Fruit fly (Drosophila melanogaster) whole organism, embryonic: ENCODE measurements around the gene Ekar.
A peak's percentile ranks its signal among the peaks of the same experiment; 100 is the strongest.

Experiments used
- Bgb ChIP-seq: fragments of 200-800 bp; sonication (Bioruptor generic); IDR thresholded peaks from 2 replicates; pipeline ENCODE4 v1.3.6; 2022; ENCODE audit warnings: missing biosample characterization, missing genetic modification characterization; ENCODE audit not compliant: partially characterized antibody
- CG10366 ChIP-seq: fragments of 200-800 bp; sonication (Bioruptor generic); IDR thresholded peaks from 2 replicates; pipeline ENCODE4 v1.3.6; 2022; ENCODE audit warnings: missing biosample characterization, missing genetic modification characterization
- CG10462 ChIP-seq: fragments of 200-800 bp; sonication (Bioruptor generic); optimal IDR thresholded peaks from 2 replicates; lab custom pipeline; 2016; ENCODE audit warnings: missing biosample characterization, missing genetic modification characterization
- CG10543 ChIP-seq: fragments of 200-800 bp; sonication (Bioruptor generic); optimal IDR thresholded peaks from 3 replicates; lab custom pipeline; 2017; ENCODE audit warnings: missing biosample characterization, mild to moderate bottlenecking, missing genetic modification characterization, moderate library complexity
- CG12659 ChIP-seq: fragments of 200-800 bp; sonication (Bioruptor generic); optimal IDR thresholded peaks from 3 replicates; lab custom pipeline; 2017; ENCODE audit warnings: mild to moderate bottlenecking, missing biosample characterization, missing genetic modification reagents, missing genetic modification characterization
- CG13123 ChIP-seq: fragments of 200-800 bp; sonication (Bioruptor generic); optimal IDR thresholded peaks from 2 replicates; lab custom pipeline; 2016; ENCODE audit warnings: missing biosample characterization, missing genetic modification characterization
- CG13624 ChIP-seq: fragments of 200-800 bp; sonication (Bioruptor generic); optimal IDR thresholded peaks from 2 replicates; lab custom pipeline; 2016; ENCODE audit warnings: missing biosample characterization, missing genetic modification characterization
- CG14050 ChIP-seq: fragments of 200-800 bp; sonication (Bioruptor generic); IDR thresholded peaks from 3 replicates; pipeline ENCODE4 v1.3.6; 2022; ENCODE audit warnings: missing biosample characterization, missing genetic modification characterization
- CG1529 ChIP-seq: fragments of 200-800 bp; sonication (Bioruptor generic); optimal IDR thresholded peaks from 3 replicates; lab custom pipeline; 2018; ENCODE audit warnings: missing biosample characterization, missing genetic modification characterization
- CG15479 ChIP-seq: fragments of 200-800 bp; sonication (Bioruptor generic); optimal IDR thresholded peaks from 3 replicates; lab custom pipeline; 2019; ENCODE audit warnings: missing biosample characterization, mild to moderate bottlenecking, missing genetic modification characterization, moderate library complexity
- CG16813 ChIP-seq: fragments of 200-800 bp; sonication (Bioruptor generic); IDR thresholded peaks from 3 replicates; pipeline ENCODE4 v1.3.6; 2022; ENCODE audit warnings: missing biosample characterization, missing genetic modification characterization; ENCODE audit not compliant: partially characterized antibody
- CG17328 ChIP-seq: fragments of 200-800 bp; sonication (Bioruptor generic); IDR thresholded peaks from 2 replicates; pipeline ENCODE4 v1.3.6; 2022; ENCODE audit warnings: missing biosample characterization, missing genetic modification characterization
- CG17361 ChIP-seq: fragments of 200-800 bp; sonication (Bioruptor generic); IDR thresholded peaks from 3 replicates; pipeline ENCODE4 v1.3.6; 2022; ENCODE audit warnings: missing biosample characterization, missing genetic modification characterization
- CG17829 ChIP-seq: fragments of 200-800 bp; optimal IDR thresholded peaks from 2 replicates; lab custom pipeline; 2019; ENCODE audit warnings: missing biosample characterization, mild to moderate bottlenecking, missing genetic modification characterization, moderate library complexity
- CG1792 ChIP-seq: fragments of 200-800 bp; sonication (Bioruptor generic); optimal IDR thresholded peaks from 2 replicates; lab custom pipeline; 2016; ENCODE audit warnings: missing biosample characterization, missing genetic modification characterization
- CG32532 ChIP-seq: fragments of 200-800 bp; sonication (Bioruptor generic); IDR thresholded peaks from 2 replicates; pipeline ENCODE4 v1.3.6; 2022; ENCODE audit warnings: missing biosample characterization, missing genetic modification characterization
- CG33557 ChIP-seq: fragments of 200-800 bp; sonication (Bioruptor generic); optimal IDR thresholded peaks from 2 replicates; lab custom pipeline; 2019; ENCODE audit warnings: missing biosample characterization, mild to moderate bottlenecking, missing genetic modification characterization, moderate library complexity
- CG6175 ChIP-seq: fragments of 200-800 bp; sonication (Bioruptor generic); IDR thresholded peaks from 3 replicates; pipeline ENCODE4 v1.3.6; 2022; ENCODE audit warnings: missing biosample characterization, missing genetic modification characterization
- CG7786 ChIP-seq: fragments of 200-800 bp; sonication (Bioruptor generic); optimal IDR thresholded peaks from 2 replicates; lab custom pipeline; 2016; ENCODE audit warnings: missing biosample characterization, missing genetic modification characterization
- CG9215 ChIP-seq: fragments of 200-800 bp; sonication (Bioruptor generic); IDR thresholded peaks from 2 replicates; pipeline ENCODE4 v1.3.6; 2022; ENCODE audit warnings: missing biosample characterization, missing genetic modification characterization
- CG9727 ChIP-seq: fragments of 200-800 bp; sonication (Bioruptor generic); optimal IDR thresholded peaks from 3 replicates; lab custom pipeline; 2017; ENCODE audit warnings: missing biosample characterization, mild to moderate bottlenecking, missing genetic modification characterization
- CG9876 ChIP-seq: fragments of 200-800 bp; sonication (Bioruptor generic); optimal IDR thresholded peaks from 2 replicates; lab custom pipeline; 2016; ENCODE audit warnings: missing biosample characterization, missing genetic modification characterization
- Camta ChIP-seq: fragments of 200-800 bp; sonication (Bioruptor generic); optimal IDR thresholded peaks from 2 replicates; lab custom pipeline; 2016; ENCODE audit warnings: missing biosample characterization, missing genetic modification characterization
- CrebB ChIP-seq: fragments of 200-800 bp; sonication (Bioruptor generic); optimal IDR thresholded peaks from 3 replicates; lab custom pipeline; 2018; ENCODE audit warnings: missing biosample characterization, mild to moderate bottlenecking, missing genetic modification characterization
- Ets97D ChIP-seq: fragments of 200-800 bp; sonication (Bioruptor generic); optimal IDR thresholded peaks from 3 replicates; lab custom pipeline; 2016; ENCODE audit warnings: missing biosample characterization, missing genetic modification characterization
- H2.0 ChIP-seq: fragments of 200-800 bp; sonication (Bioruptor generic); IDR thresholded peaks from 2 replicates; pipeline ENCODE4 v1.3.6; 2022; ENCODE audit warnings: missing biosample characterization, missing genetic modification characterization
- NFAT ChIP-seq: fragments of 200-800 bp; sonication (Bioruptor generic); IDR thresholded peaks from 2 replicates; pipeline ENCODE4 v1.3.6; 2022; ENCODE audit warnings: missing biosample characterization, missing genetic modification characterization
- Pdp1 ChIP-seq, 2 experiments: fragments of 200-800 bp; sonication (Bioruptor generic); optimal IDR thresholded peaks; 3 replicates each; lab custom pipeline; 2016; ENCODE audit warnings: missing biosample characterization in 2 of 2, missing genetic modification characterization in 2 of 2, mild to moderate bottlenecking in 1 of 2, moderate library complexity in 1 of 2
- Taf1 ChIP-seq: fragments of 200-800 bp; sonication (Bioruptor generic); IDR thresholded peaks from 2 replicates; pipeline ENCODE4 v1.3.6; 2022; ENCODE audit warnings: missing biosample characterization, missing genetic modification characterization
- cato ChIP-seq: fragments of 200-800 bp; sonication (Bioruptor generic); optimal IDR thresholded peaks from 2 replicates; lab custom pipeline; 2016; ENCODE audit warnings: missing biosample characterization, missing genetic modification characterization, borderline replicate concordance
- caup ChIP-seq: fragments of 200-800 bp; sonication (Bioruptor generic); optimal IDR thresholded peaks from 3 replicates; lab custom pipeline; 2017; ENCODE audit warnings: missing biosample characterization, mild to moderate bottlenecking, missing genetic modification characterization, moderate library complexity; ENCODE audit not compliant: severe bottlenecking
- eyg ChIP-seq: fragments of 200-800 bp; sonication (Bioruptor generic); optimal IDR thresholded peaks from 3 replicates; lab custom pipeline; 2016; ENCODE audit warnings: missing biosample characterization, missing genetic modification characterization
- gem ChIP-seq: fragments of 200-800 bp; sonication (Bioruptor generic); optimal IDR thresholded peaks from 2 replicates; lab custom pipeline; 2019; ENCODE audit warnings: missing biosample characterization, mild to moderate bottlenecking, missing genetic modification characterization, moderate library complexity
- grn ChIP-seq: fragments of 200-800 bp; sonication (Bioruptor generic); optimal IDR thresholded peaks from 3 replicates; lab custom pipeline; 2017; ENCODE audit warnings: missing biosample characterization, missing genetic modification characterization
- gsb-n ChIP-seq: fragments of 200-800 bp; sonication (Bioruptor generic); optimal IDR thresholded peaks from 3 replicates; lab custom pipeline; 2018; ENCODE audit warnings: missing biosample characterization, mild to moderate bottlenecking, missing genetic modification characterization
- hbn ChIP-seq: fragments of 200-800 bp; sonication (Bioruptor generic); IDR thresholded peaks from 2 replicates; pipeline ENCODE4 v1.3.6; 2022; ENCODE audit warnings: missing biosample characterization, missing genetic modification characterization; ENCODE audit not compliant: partially characterized antibody
- ind ChIP-seq: fragments of 200-800 bp; sonication (Bioruptor generic); optimal IDR thresholded peaks from 3 replicates; lab custom pipeline; 2016; ENCODE audit warnings: missing biosample characterization, missing genetic modification characterization
- maf-S ChIP-seq: fragments of 200-800 bp; sonication (Bioruptor generic); optimal IDR thresholded peaks from 2 replicates; lab custom pipeline; 2016; ENCODE audit warnings: missing biosample characterization, missing genetic modification characterization
- nom ChIP-seq: fragments of 200-800 bp; sonication (Bioruptor generic); optimal IDR thresholded peaks from 2 replicates; lab custom pipeline; 2017; ENCODE audit warnings: missing biosample characterization, missing genetic modification characterization, mild to moderate bottlenecking, moderate library complexity, missing genetic modification reagents
- org-1 ChIP-seq: fragments of 200-800 bp; sonication (Bioruptor generic); optimal IDR thresholded peaks from 2 replicates; lab custom pipeline; 2017; ENCODE audit warnings: missing biosample characterization, missing genetic modification characterization
- peb ChIP-seq: fragments of 200-800 bp; sonication (Bioruptor generic); IDR thresholded peaks from 2 replicates; pipeline ENCODE4 v1.3.6; 2022; ENCODE audit warnings: missing biosample characterization, missing genetic modification characterization
- pros ChIP-seq: fragments of 200-800 bp; sonication (Bioruptor generic); optimal IDR thresholded peaks from 3 replicates; lab custom pipeline; 2019; ENCODE audit warnings: missing biosample characterization, mild to moderate bottlenecking, missing genetic modification characterization, moderate library complexity
- sim ChIP-seq: fragments of 200-800 bp; sonication (Bioruptor generic); IDR thresholded peaks from 2 replicates; pipeline ENCODE4 v1.3.6; 2022; ENCODE audit warnings: missing biosample characterization, missing genetic modification characterization
- ssp ChIP-seq: fragments of 200-800 bp; sonication (Bioruptor generic); IDR thresholded peaks from 2 replicates; pipeline ENCODE4 v1.3.6; 2022; ENCODE audit warnings: missing biosample characterization, missing genetic modification characterization
- sug ChIP-seq: fragments of 200-800 bp; optimal IDR thresholded peaks from 2 replicates; lab custom pipeline; 2019; ENCODE audit warnings: missing biosample characterization, mild to moderate bottlenecking, missing genetic modification characterization, moderate library complexity
- wdn ChIP-seq: fragments of 200-800 bp; sonication (Bioruptor generic); IDR thresholded peaks from 2 replicates; pipeline ENCODE4 v1.3.6; 2022; ENCODE audit warnings: missing biosample characterization, missing genetic modification characterization
- z ChIP-seq: fragments of 200-800 bp; sonication (Bioruptor generic); IDR thresholded peaks from 3 replicates; pipeline ENCODE4 v1.3.6; 2022; ENCODE audit warnings: missing biosample characterization, missing genetic modification characterization
- zen ChIP-seq: fragments of 200-800 bp; sonication (Bioruptor generic); optimal IDR thresholded peaks from 3 replicates; lab custom pipeline; 2018; ENCODE audit warnings: missing biosample characterization, mild to moderate bottlenecking, missing genetic modification characterization, moderate library complexity

The Ekar gene

DNA sequence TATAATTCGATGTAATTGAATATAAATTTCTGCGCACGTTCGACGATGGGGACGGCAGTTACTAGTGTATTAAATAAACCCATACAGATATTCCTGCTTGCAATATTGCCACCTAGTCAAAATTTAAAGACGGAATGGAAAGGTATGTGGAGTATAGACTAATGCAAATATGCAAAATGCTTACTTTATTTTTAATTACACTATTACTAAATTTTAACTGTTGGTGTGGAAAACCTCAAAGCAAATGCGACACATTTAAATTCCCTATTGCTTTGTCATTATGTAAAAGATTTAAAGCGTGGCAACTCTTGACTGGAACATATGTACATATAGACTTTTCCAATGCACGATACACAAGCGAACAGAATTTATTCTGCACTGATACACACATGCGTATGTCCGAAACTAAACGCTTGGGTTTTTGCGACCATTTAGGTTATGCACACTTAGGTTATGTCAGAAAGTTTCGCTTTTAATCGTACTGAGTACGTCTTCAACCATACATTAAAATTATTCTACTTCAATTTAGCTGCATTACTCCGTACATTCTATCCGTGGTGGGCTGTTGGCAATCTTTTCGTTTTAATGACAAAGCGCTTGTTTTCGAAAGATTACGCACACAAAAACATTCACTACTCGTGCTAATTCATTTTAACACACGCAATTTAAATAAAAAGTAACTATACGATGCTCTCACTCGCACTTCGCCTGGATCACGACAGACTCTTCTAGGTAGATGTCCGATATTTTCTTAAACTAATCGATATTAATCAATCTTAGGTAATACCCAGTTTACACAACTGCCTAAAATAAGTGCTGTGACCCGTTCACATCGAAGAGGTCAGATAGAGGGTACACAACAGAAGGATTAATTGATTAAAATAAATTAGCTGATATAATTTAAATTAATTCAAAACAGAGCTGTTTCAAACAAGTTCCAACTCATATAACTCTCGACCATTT is 13.8 kb upstream of the Ekar start, which contains the start of gene gw (continued):
- peak; percentile 99 for TF ChIP-seq ssp
- peak; percentile 43; the same call in 1 of the 2 replicates for TF ChIP-seq Taf1 (GFP tag; lab: Robert Waterston, UW)
- TF ChIP-seq org-1 (GFP tag; lab: Kevin White, UChicago), result no peak
- TF ChIP-seq CG9876, result peak; percentile 27
- peak; percentile 75 for TF ChIP-seq CG7786 (GFP tag; lab: Kevin White, UChicago)
- 0 out of 2 replicates have a peak, but pooled peaks have one; percentile 21 for TF ChIP-seq sim (GFP tag; lab: Robert Waterston, UW)
- TF ChIP-seq CG17829 (tag; lab: Kevin White, UChicago), result peak; percentile 82
- TF ChIP-seq NFAT (GFP tag; lab: Robert Waterston, UW), result no peak
- peak; percentile 10 for TF ChIP-seq CG9727
- TF ChIP-seq CG17328 (GFP tag; lab: Robert Waterston, UW), result peak; percentile 72
- TF ChIP-seq Camta (GFP tag; lab: Kevin White, UChicago), result peak; percentile 71
- TF ChIP-seq z, result no peak
- TF ChIP-seq gsb-n (tag; lab: Kevin White, UChicago), result no peak
- peak; percentile 63 for TF ChIP-seq CG13123 (GFP tag; lab: Kevin White, UChicago)
- TF ChIP-seq CG33557 (GFP tag; lab: Kevin White, UChicago), result peak; percentile 78
- TF ChIP-seq CG32532, result peak; percentile 76; the same call in 1 of the 2 replicates
- TF ChIP-seq CG10543 (GFP tag; lab: Kevin White, UChicago), result peak; percentile 93
- peak; percentile 75 for TF ChIP-seq CG16813 (GFP tag; lab: Robert Waterston, UW)
- peak; percentile 73 for TF ChIP-seq CG13624 (GFP tag; lab: Kevin White, UChicago)
- peak; percentile 81 for TF ChIP-seq caup
- TF ChIP-seq CG12659 (GFP tag; lab: Kevin White, UChicago), result peak; percentile 85
- TF ChIP-seq eyg (GFP tag; lab: Kevin White, UChicago), result peak; percentile 75
- TF ChIP-seq zen (tag; lab: Kevin White, UChicago), result peak; percentile 65
- no peak; the same call in 1 of the 2 replicates for TF ChIP-seq CG10366 (GFP tag; lab: Robert Waterston, UW)
- peak; percentile 75 for TF ChIP-seq Bgb (GFP tag; lab: Robert Waterston, UW)
- TF ChIP-seq Ets97D (GFP tag; lab: Kevin White, UChicago), result peak; percentile 47
- peak; percentile 56 for TF ChIP-seq cato (GFP tag; lab: Kevin White, UChicago)
- TF ChIP-seq gem, result peak; percentile 86
- peak; percentile 44 for TF ChIP-seq CG14050 (GFP tag; lab: Robert Waterston, UW)
- peak; percentile 82 to 99 for TF ChIP-seq Pdp1 (GFP tag; optimal IDR thresholded peaks at IDR 0.05; lab: Kevin White, UChicago)
- TF ChIP-seq CG10462, result peak; percentile 54
- no peak; the same call in 1 of the 2 replicates for TF ChIP-seq hbn (GFP tag; lab: Robert Waterston, UW)
- peak; percentile 70 for TF ChIP-seq sug (tag; lab: Kevin White, UChicago)
- TF ChIP-seq pros (GFP tag; lab: Kevin White, UChicago), result no peak
- TF ChIP-seq wdn (GFP tag; lab: Robert Waterston, UW), result peak; percentile 71
- TF ChIP-seq peb (GFP tag; lab: Robert Waterston, UW), result peak; percentile 43
- peak; percentile 77 for TF ChIP-seq maf-S (GFP tag; lab: Kevin White, UChicago)
- TF ChIP-seq CG1792 (GFP tag; lab: Kevin White, UChicago), result peak; percentile 50
- peak; percentile 78 for TF ChIP-seq CG1529
- peak; percentile 55 for TF ChIP-seq CrebB (tag; lab: Kevin White, UChicago)
- peak; percentile 80 for TF ChIP-seq ind
- peak; percentile 20 for TF ChIP-seq CG15479
- TF ChIP-seq CG17361, result peak; percentile 28; the same call in 1 of the 3 replicates
- peak; percentile 79 for TF ChIP-seq nom (GFP tag; lab: Kevin White, UChicago)
- no peak for TF ChIP-seq grn (GFP tag; lab: Kevin White, UChicago)
- TF ChIP-seq CG9215 (GFP tag; lab: Robert Waterston, UW), result no peak
- TF ChIP-seq H2.0 (GFP tag; lab: Robert Waterston, UW), result no peak; the same call in 1 of the 2 replicates
- no peak for TF ChIP-seq CG6175
